Worm (Caenorhabditis elegans): Measurements from ENCODE around the gene T26E4.4.

T26E4.4 gene

DNA sequence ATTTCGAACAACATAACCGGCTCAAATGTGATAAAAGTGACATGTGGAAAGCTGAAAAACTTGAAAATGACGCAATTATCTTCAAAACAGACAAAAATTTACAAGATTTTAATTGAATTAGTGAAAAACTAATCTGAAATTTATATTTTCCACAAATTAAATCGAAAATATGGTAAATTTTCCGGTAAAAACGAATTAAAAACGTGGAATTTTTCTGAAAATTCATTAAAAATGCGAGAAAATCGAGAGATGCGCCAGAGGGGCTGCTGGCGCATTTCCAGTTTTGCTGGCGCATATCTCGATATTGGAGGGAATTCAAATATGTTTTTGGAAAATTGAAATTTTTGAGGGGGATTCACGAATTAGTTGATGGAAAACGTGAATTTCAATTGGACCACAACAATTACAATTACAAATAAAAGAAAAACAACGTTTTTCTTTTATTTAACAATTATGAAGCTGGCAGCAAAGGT lies 26.2 kb downstream of the T26E4.4 start, which contains the start of the genes haf-3 and F57A10.2 (continued):
- TF ChIP-seq nhr-90 (tag; optimal IDR thresholded peaks at IDR 0.05) (no peak), hsf-1 (GFP tag; IDR thresholded peaks at IDR 0.05) (peak; percentile 82), pha-4 (tag; optimal IDR thresholded peaks at IDR 0.05) (peak; percentile 86), snpc-1.1 (tag; optimal IDR thresholded peaks at IDR 0.05; ENCODE audit: insufficient read depth) (peak; percentile 46), D2030.7 (GFP tag; IDR thresholded peaks at IDR 0.05) (peak; percentile 83), snpc-3.4 (tag; optimal IDR thresholded peaks at IDR 0.05) (peak; percentile 83), ceh-27 (GFP tag; optimal IDR thresholded peaks at IDR 0.05) (peak; percentile 65), gei-17 (GFP tag; optimal IDR thresholded peaks at IDR 0.05) (peak; percentile 48), egl-44 (GFP tag; IDR thresholded peaks at IDR 0.05) (no peak), mcd-1 (GFP tag; IDR thresholded peaks at IDR 0.05) (peak; percentile 92), ceh-100 (GFP tag; IDR thresholded peaks at IDR 0.05) (peak; percentile 86), attf-5 (GFP tag; optimal IDR thresholded peaks at IDR 0.05) (peak; percentile 50), B0019.2 (GFP tag; conservative IDR thresholded peaks at IDR 0.05) (no peak), madf-3 (GFP tag; IDR thresholded peaks at IDR 0.05) (peak; percentile 81; the same call in 1 of the 2 replicates), chd-7 (tag; optimal IDR thresholded peaks at IDR 0.05) (peak; percentile 38), K11D2.4 (GFP tag; IDR thresholded peaks at IDR 0.05) (peak; percentile 81), F33H1.4 (GFP tag; IDR thresholded peaks at IDR 0.05) (peak; percentile 68), mel-28 (tag; optimal IDR thresholded peaks at IDR 0.05; ENCODE audit: borderline replicate concordance) (no peak), let-526 (GFP tag; IDR thresholded peaks at IDR 0.05) (0 out of 2 replicates have a peak, but pooled peaks have one; percentile 32), pbrm-1 (GFP tag; IDR thresholded peaks at IDR 0.05) (peak; percentile 92), repo-1 (tag; optimal IDR thresholded peaks at IDR 0.05) (peak; percentile 70), hmg-20 (GFP tag; IDR thresholded peaks at IDR 0.05) (peak; percentile 75; the same call in 1 of the 2 replicates), snpc-1.3 (tag; optimal IDR thresholded peaks at IDR 0.05; ENCODE audit: insufficient read depth) (peak; percentile 71), lsl-1 (GFP tag; optimal IDR thresholded peaks at IDR 0.05) (peak; percentile 71), ztf-26 (tag; optimal IDR thresholded peaks at IDR 0.05) (peak; percentile 51), hmg-1.2 (GFP tag; IDR thresholded peaks at IDR 0.05) (peak; percentile 57), akir-1 (GFP tag; optimal IDR thresholded peaks at IDR 0.05) (no peak), lag-1 (GFP tag; IDR thresholded peaks at IDR 0.05) (no peak), ekl-4 (GFP tag; IDR thresholded peaks at IDR 0.05) (peak; percentile 82), ama-1 (optimal IDR thresholded peaks at IDR 0.05) (no peak), ama-1 (GFP tag; optimal IDR thresholded peaks at IDR 0.05) (no peak), xnd-1 (tag; optimal IDR thresholded peaks at IDR 0.05) (peak; percentile 56), F52B5.7 (tag; optimal IDR thresholded peaks at IDR 0.05) (no peak), snpc-4 (GFP tag; optimal IDR thresholded peaks at IDR 0.05) (peak; percentile 36), snpc-4 (tag; optimal IDR thresholded peaks at IDR 0.05) (peak; percentile 70 to 86 (median 81)), lin-35 (GFP tag; optimal IDR thresholded peaks at IDR 0.05) (peak; percentile 81 to 97 (median 92)), F23B12.7 (tag; optimal IDR thresholded peaks at IDR 0.05; ENCODE audit: insufficient read depth) (peak; percentile 86), madf-6 (GFP tag; IDR thresholded peaks at IDR 0.05) (peak; percentile 85), ztf-18 (tag; optimal IDR thresholded peaks at IDR 0.05) (peak; percentile 98), cebp-1 (GFP tag; IDR thresholded peaks at IDR 0.05) (no peak), cebp-1 (tag; optimal IDR thresholded peaks at IDR 0.05) (peak; percentile 81), T07F8.4 (tag; optimal IDR thresholded peaks at IDR 0.05) (no peak), atf-7 (tag; optimal IDR thresholded peaks at IDR 0.05) (peak; percentile 55), lir-1 (GFP tag; conservative IDR thresholded peaks at IDR 0.05) (peak; percentile 65; the same call in 1 of the 2 replicates), rcor-1 (GFP tag; IDR thresholded peaks at IDR 0.05) (peak; percentile 90), madf-10 (tag; optimal IDR thresholded peaks at IDR 0.05) (peak; percentile 38), somi-1 (GFP tag; optimal IDR thresholded peaks at IDR 0.05) (peak; percentile 31), let-607 (tag; optimal IDR thresholded peaks at IDR 0.05) (peak in 1 of 2 experiments; percentile 71)
